Worm (Caenorhabditis elegans) whole organism, early embryonic: ENCODE data around the gene npr-9.

ENCODE experiments used
- B0310.2 ChIP-seq: sonication (generic microtip); optimal IDR thresholded peaks from 2 replicates; lab custom pipeline; 2016; ENCODE audit warnings: mild to moderate bottlenecking, missing genetic modification characterization, missing compliant biosample characterization
- F13C5.2 ChIP-seq: sonication (generic microtip); optimal IDR thresholded peaks from 2 replicates; lab custom pipeline; 2017; ENCODE audit warnings: mild to moderate bottlenecking, missing genetic modification characterization, inconsistent platforms, missing compliant biosample characterization
- aly-1 ChIP-seq: sonication (generic microtip); optimal IDR thresholded peaks from 2 replicates; lab custom pipeline; 2016; ENCODE audit warnings: missing genetic modification characterization, missing compliant biosample characterization
- ama-1 ChIP-seq: fragments of 150-350 bp; optimal IDR thresholded peaks from 2 replicates; lab custom pipeline; 2014
- ceh-13 ChIP-seq: fragments of 200-800 bp; sonication (Bioruptor generic); optimal IDR thresholded peaks from 2 replicates; lab custom pipeline; 2018; ENCODE audit warnings: mild to moderate bottlenecking, missing genetic modification characterization, missing compliant biosample characterization
- ceh-36 ChIP-seq: sonication (generic microtip); optimal IDR thresholded peaks from 2 replicates; lab custom pipeline; 2016; ENCODE audit warnings: missing genetic modification characterization, inconsistent platforms, missing compliant biosample characterization
- ets-7 ChIP-seq: sonication (generic microtip); optimal IDR thresholded peaks from 2 replicates; lab custom pipeline; 2016; ENCODE audit warnings: missing genotype, missing genetic modification characterization, missing compliant biosample characterization
- flt-1 ChIP-seq: fragments of 200-800 bp; sonication (Bioruptor generic); IDR thresholded peaks from 2 replicates; pipeline ENCODE4 v1.3.6; 2022; ENCODE audit warnings: missing genetic modification characterization, missing compliant biosample characterization
- hmbx-1 ChIP-seq: sonication (generic microtip); optimal IDR thresholded peaks from 2 replicates; lab custom pipeline; 2016; ENCODE audit warnings: mild to moderate bottlenecking, missing genetic modification characterization, missing compliant biosample characterization
- hmg-4 ChIP-seq: fragments of 200-800 bp; sonication (Bioruptor generic); optimal IDR thresholded peaks from 2 replicates; lab custom pipeline; 2018; ENCODE audit warnings: mild to moderate bottlenecking, missing genetic modification characterization, missing compliant biosample characterization
- hnd-1 ChIP-seq: sonication (generic microtip); optimal IDR thresholded peaks from 2 replicates; lab custom pipeline; 2016; ENCODE audit warnings: missing genetic modification characterization, missing compliant biosample characterization
- pes-1 ChIP-seq: fragments of 200-800 bp; sonication (Bioruptor generic); IDR thresholded peaks from 2 replicates; pipeline ENCODE4 v1.3.6; 2022; ENCODE audit warnings: missing genetic modification reagents, missing genetic modification characterization, missing compliant biosample characterization
- scrt-1 ChIP-seq: fragments of 200-800 bp; sonication (Bioruptor generic); IDR thresholded peaks from 2 replicates; pipeline ENCODE4 v1.3.6; 2022; ENCODE audit warnings: missing genetic modification characterization, missing compliant biosample characterization
- sea-1 ChIP-seq: fragments of 200-800 bp; sonication (Bioruptor generic); conservative IDR thresholded peaks from 2 replicates; pipeline ENCODE4 v1.3.6; 2022; ENCODE audit warnings: missing genetic modification characterization, missing compliant biosample characterization
- tbx-11 ChIP-seq: fragments of 200-800 bp; sonication (Bioruptor generic); IDR thresholded peaks from 2 replicates; pipeline ENCODE4 v1.3.6; 2022; ENCODE audit warnings: missing genetic modification characterization, missing compliant biosample characterization
- tbx-37 ChIP-seq: fragments of 200-800 bp; sonication (Bioruptor generic); conservative IDR thresholded peaks from 2 replicates; pipeline ENCODE4 v1.3.6; 2022; ENCODE audit warnings: missing genetic modification reagents, missing genetic modification characterization, missing compliant biosample characterization
- tra-4 ChIP-seq: sonication (generic microtip); optimal IDR thresholded peaks from 2 replicates; lab custom pipeline; 2017; ENCODE audit warnings: missing genetic modification characterization, missing compliant biosample characterization

The npr-9 gene

DNA sequence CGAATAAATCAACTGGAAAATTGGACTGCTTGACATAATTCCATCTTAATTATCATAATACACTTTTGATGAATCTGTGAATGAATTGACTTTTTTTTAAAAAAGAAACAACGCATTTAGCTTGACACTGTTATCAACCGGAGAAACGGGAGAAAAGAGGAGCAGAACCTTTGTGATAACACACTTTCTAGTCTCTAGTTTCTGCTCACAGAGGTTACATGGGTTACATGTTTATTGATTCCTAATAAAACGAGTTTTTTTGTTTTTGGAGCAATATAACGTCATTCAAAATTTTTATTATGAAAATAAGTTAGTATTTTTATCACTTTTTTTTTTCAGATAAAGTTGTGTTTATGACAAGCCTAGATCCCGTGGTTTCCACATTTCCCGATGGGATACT is 11.6 kb upstream of the npr-9 start, which contains the start of gene hizr-1:
hizr-1 (plus strand) TSS at position 340 of the 400 bp plus-strand sequence.
- TF ChIP-seq aly-1 (tag; lab: Kevin White, UChicago) (no peak), tbx-11 (GFP tag; lab: Robert Waterston, UW) (no peak), sea-1 (GFP tag; lab: Robert Waterston, UW) (no peak), ets-7 (tag; lab: Kevin White, UChicago) (no peak), ceh-13 (GFP tag; lab: Kevin White, UChicago) (no peak), F13C5.2 (tag; lab: Kevin White, UChicago) (no peak), tbx-37 (no peak), hnd-1 (tag; lab: Kevin White, UChicago) (no peak), hmbx-1 (no peak), hmg-4 (GFP tag; lab: Kevin White, UChicago) (no peak)

DNA sequence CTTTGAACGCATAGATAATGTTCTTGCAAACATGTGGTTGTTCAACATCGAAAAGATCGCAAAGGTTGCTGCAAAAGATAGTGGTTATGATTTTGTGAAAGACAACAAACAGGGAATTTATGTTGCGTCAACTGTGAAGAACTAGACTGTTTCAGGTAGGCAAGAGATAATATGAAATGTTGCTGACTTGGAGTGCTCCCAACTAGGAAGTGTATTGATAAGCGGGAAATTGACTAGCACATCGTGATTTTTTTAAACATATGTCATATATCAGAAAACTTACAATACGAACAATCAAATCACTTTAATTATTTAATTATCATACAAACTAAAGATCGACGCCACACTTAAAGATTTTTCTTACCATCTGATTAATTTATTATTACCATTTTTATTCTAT is 6.3 kb upstream of the npr-9 start:
- TF ChIP-seq F13C5.2 (tag; lab: Kevin White, UChicago) (no peak), tbx-37 (no peak), tra-4 (no peak), tbx-11 (GFP tag; lab: Robert Waterston, UW) (no peak), ceh-36 (tag; lab: Kevin White, UChicago) (no peak), hnd-1 (tag; lab: Kevin White, UChicago) (no peak), ama-1 (no peak), ceh-13 (GFP tag; lab: Kevin White, UChicago) (no peak), hmbx-1 (no peak), aly-1 (tag; lab: Kevin White, UChicago) (no peak), B0310.2 (tag; lab: Kevin White, UChicago) (no peak), scrt-1 (GFP tag; lab: Robert Waterston, UW) (no peak), sea-1 (GFP tag; lab: Robert Waterston, UW) (no peak), hmg-4 (GFP tag; lab: Kevin White, UChicago) (no peak), ets-7 (tag; lab: Kevin White, UChicago) (no peak), flt-1 (GFP tag; lab: Robert Waterston, UW) (no peak), pes-1 (GFP tag; lab: Robert Waterston, UW) (no peak)

DNA sequence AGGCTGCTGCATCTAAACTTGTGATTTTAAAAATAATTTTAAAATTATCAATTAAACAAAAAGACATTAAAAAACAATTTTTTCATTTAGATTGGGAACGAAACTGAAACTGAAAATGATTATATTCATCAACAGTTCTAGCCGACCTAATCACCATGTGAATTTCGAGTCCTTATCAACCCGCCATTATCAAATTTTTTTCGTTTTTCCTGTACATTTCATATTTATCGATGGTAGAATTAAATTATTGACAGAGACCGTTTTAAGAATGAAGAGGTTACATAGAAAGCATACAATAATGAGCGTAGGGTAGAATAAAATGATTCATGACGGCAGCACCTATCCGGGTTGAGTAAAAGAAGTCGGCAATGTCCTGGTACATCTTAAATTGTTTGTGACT is 5.3 kb upstream of the npr-9 start, which contains the start of gene asm-2:
asm-2 (minus strand) TSS at position 12 of the 400 bp plus-strand sequence.
- no peak for TF ChIP-seq tbx-11 (GFP tag; lab: Robert Waterston, UW)
- no peak for TF ChIP-seq tra-4
- TF ChIP-seq pes-1 (GFP tag; lab: Robert Waterston, UW) = no peak
- no peak for TF ChIP-seq aly-1 (tag; lab: Kevin White, UChicago)
- no peak for TF ChIP-seq hnd-1 (tag; lab: Kevin White, UChicago)
- TF ChIP-seq sea-1 (GFP tag; lab: Robert Waterston, UW) = no peak
- no peak for TF ChIP-seq F13C5.2 (tag; lab: Kevin White, UChicago)
- TF ChIP-seq flt-1 (GFP tag; lab: Robert Waterston, UW) = no peak
- no peak for TF ChIP-seq tbx-37

DNA sequence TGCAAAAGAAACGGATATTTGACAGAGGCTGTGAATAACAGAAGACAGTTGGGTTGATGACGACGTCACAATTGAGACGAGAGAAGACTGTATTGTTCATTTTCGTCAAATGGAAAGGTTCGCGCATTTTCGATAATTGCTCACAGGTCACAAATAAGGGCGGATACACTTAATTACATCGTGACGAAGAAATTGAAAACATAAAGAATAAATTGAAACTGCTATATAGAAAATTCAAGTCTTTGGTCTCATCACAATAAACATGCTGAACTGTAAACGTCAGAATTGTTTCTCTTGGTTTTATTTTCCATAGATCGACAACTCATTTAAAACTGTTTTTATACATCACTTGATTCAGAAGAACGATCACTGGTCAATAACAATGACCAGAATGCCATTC is 2.7 kb upstream of the npr-9 start, which contains the start of gene ZK455.5:
ZK455.5 (minus strand) TSS at position 101 of the 400 bp plus-strand sequence.
- TF ChIP-seq sea-1 (GFP tag; lab: Robert Waterston, UW) (no peak), tbx-37 (no peak), F13C5.2 (tag; lab: Kevin White, UChicago) (no peak), scrt-1 (GFP tag; lab: Robert Waterston, UW) (no peak)

DNA sequence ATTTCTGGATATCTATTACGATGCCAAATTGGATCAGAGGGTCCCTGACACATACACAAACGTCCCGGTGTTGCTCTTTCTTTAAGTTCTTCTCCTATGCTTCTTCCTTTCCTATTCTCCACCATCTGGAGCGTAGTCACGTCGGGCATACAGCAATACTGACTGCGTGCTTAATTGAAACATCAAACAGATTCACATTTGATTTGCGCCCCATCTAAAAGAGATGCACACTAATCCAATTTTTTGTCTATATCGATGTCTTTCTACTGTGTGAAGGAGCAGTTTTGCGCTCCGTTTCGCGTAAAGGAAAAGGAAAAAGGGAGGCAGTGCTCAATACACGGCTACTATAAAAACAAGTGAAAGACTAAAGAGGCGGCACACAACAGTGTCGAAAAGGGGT is 814 bp upstream of the npr-9 start:
- TF ChIP-seq ets-7 (tag; lab: Kevin White, UChicago) (no peak), B0310.2 (tag; lab: Kevin White, UChicago) (no peak), aly-1 (tag; lab: Kevin White, UChicago) (no peak), tra-4 (no peak), ama-1 (no peak)

DNA sequence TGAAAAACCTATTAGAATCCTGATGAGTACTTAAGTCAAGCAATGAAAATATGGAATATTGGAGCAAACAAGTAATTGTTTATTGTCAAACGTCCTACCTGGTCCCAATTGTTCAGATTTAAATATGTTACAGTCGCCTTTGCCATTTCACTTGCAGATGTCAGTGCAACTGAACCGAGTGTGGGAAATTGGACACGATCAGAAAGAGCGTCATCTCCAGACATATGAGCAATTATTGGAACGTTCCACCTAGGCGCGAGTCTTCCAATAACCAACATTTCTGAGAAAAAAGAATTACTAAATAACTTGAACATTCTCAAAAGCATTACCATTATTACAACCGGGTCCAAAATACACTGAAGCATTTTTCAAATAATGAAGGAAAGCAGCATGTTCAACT is 7.6 kb downstream of the npr-9 start:
- TF ChIP-seq ama-1 (no peak), ceh-36 (tag; lab: Kevin White, UChicago) (no peak), sea-1 (GFP tag; lab: Robert Waterston, UW) (no peak), tbx-11 (GFP tag; lab: Robert Waterston, UW) (no peak), scrt-1 (GFP tag; lab: Robert Waterston, UW) (no peak), hnd-1 (tag; lab: Kevin White, UChicago) (no peak), ceh-13 (GFP tag; lab: Kevin White, UChicago) (no peak), F13C5.2 (tag; lab: Kevin White, UChicago) (no peak), tbx-37 (no peak), flt-1 (GFP tag; lab: Robert Waterston, UW) (no peak), B0310.2 (tag; lab: Kevin White, UChicago) (no peak), hmbx-1 (no peak)

DNA sequence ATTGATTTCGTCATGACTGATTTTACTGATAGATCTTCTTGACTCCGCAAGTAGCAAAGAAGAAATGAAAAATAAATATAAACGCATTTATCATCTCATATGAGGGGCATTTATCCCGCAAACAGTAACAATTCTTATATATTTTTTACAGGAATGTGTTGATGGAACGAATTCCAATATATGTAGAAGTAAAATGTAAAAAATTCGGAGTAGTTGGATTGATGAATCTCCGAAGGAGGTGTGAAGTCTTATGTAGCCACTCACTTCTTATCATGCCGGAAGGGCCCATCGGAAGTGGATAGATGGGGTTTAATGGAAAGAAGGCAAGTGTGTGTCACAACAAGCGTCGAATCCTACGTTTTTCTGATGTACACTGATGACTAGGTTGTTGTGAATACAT is 8.3 kb downstream of the npr-9 start, which contains the start of gene gcy-9:
gcy-9 (minus strand) TSS at position 101 of the 400 bp plus-strand sequence.
- TF ChIP-seq hmg-4 (GFP tag; lab: Kevin White, UChicago) (no peak), tbx-11 (GFP tag; lab: Robert Waterston, UW) (no peak), aly-1 (tag; lab: Kevin White, UChicago) (no peak), tra-4 (no peak), ets-7 (tag; lab: Kevin White, UChicago) (no peak), scrt-1 (GFP tag; lab: Robert Waterston, UW) (no peak), ama-1 (no peak), F13C5.2 (tag; lab: Kevin White, UChicago) (no peak), flt-1 (GFP tag; lab: Robert Waterston, UW) (no peak), ceh-13 (GFP tag; lab: Kevin White, UChicago) (no peak), hnd-1 (tag; lab: Kevin White, UChicago) (no peak), B0310.2 (tag; lab: Kevin White, UChicago) (no peak), pes-1 (GFP tag; lab: Robert Waterston, UW) (no peak), hmbx-1 (no peak), ceh-36 (tag; lab: Kevin White, UChicago) (no peak)
